Worm (Caenorhabditis elegans): ENCODE data around the gene ttr-32.

DNA sequence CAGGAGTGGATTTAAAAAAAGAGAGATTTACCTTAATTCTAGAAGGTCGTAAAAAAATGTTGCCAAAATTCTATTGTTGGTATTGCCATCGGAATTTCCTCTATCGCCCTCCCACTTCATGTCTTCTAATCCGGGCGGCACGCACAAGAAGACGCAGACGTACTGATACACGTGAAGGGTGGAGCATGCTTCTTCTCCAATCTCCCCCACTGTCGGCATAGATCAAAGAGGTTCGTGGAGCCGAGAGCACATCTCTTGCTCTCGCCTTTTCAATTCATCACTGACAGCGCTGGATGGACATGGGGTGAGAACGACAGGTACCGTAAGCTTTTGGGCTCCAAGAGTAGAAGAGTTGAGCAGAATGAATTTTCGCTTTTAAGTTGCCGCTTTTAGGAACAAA, 29.7 kb upstream of the ttr-32 start, which contains the start of gene lin-39:
- TF ChIP-seq W03F9.2 (tag; optimal IDR thresholded peaks at IDR 0.05) (no peak), dao-5 (tag; optimal IDR thresholded peaks at IDR 0.05) (no peak)

All from whole organism, L4/young adult.